Worm (Caenorhabditis elegans) whole organism, young adult: Measurements from ENCODE around the gene rhgf-2.

Experiments used
- B0261.1 ChIP-seq: sonication (generic microtip); optimal IDR thresholded peaks from 2 replicates; lab custom pipeline; 2016; ENCODE audit warnings: mild to moderate bottlenecking, missing genetic modification characterization, moderate library complexity, missing compliant biosample characterization
- Y56A3A.18 ChIP-seq: fragments of 200-800 bp; sonication (Bioruptor generic); IDR thresholded peaks from 2 replicates; pipeline ENCODE4 v1.3.6; 2022; ENCODE audit warnings: missing genetic modification reagents, missing genetic modification characterization, missing compliant biosample characterization
- ama-1 ChIP-seq, 3 experiments: fragments of 150-350 bp in 1 of 3; sonication (generic microtip) in 2 of 3; optimal IDR thresholded peaks; 2 replicates each; lab custom pipeline; 2014 to 2018; ENCODE audit warnings: missing biosample characterization in 2 of 3, missing genetic modification characterization in 2 of 3, missing genetic modification reagents in 2 of 3
- him-1 ChIP-seq: sonication (generic microtip); optimal IDR thresholded peaks from 2 replicates; lab custom pipeline; 2016; ENCODE audit warnings: missing genotype, missing genetic modification reagents, missing genetic modification characterization, missing compliant biosample characterization
- rcor-1 ChIP-seq: fragments of 200-800 bp; sonication (Bioruptor generic); IDR thresholded peaks from 2 replicates; pipeline ENCODE4 v1.3.6; 2022; ENCODE audit warnings: missing genetic modification reagents, missing genetic modification characterization, missing compliant biosample characterization
- somi-1 ChIP-seq: fragments of 200-800 bp; sonication (Bioruptor generic); optimal IDR thresholded peaks from 2 replicates; lab custom pipeline; 2018; ENCODE audit warnings: mild to moderate bottlenecking, missing genetic modification characterization, missing compliant biosample characterization
- unc-130 ChIP-seq: sonication (generic microtip); optimal IDR thresholded peaks from 2 replicates; lab custom pipeline; 2016; ENCODE audit warnings: missing genetic modification reagents, missing genetic modification characterization, missing compliant biosample characterization
- ztf-26 ChIP-seq: sonication (generic microtip); optimal IDR thresholded peaks from 2 replicates; lab custom pipeline; 2017; ENCODE audit warnings: missing genetic modification characterization, missing compliant biosample characterization

- TF ChIP-seq ztf-26 (no peak), B0261.1 (tag; lab: Kevin White, UChicago) (no peak), rcor-1 (GFP tag; lab: Robert Waterston, UW) (no peak), somi-1 (no peak), him-1 (tag; lab: Kevin White, UChicago) (no peak), unc-130 (GFP tag; lab: Kevin White, UChicago) (no peak), Y56A3A.18 (GFP tag; lab: Robert Waterston, UW) (no peak), ama-1 (optimal IDR thresholded peaks at IDR 0.05; lab: Kevin White, UChicago) (no peak), ama-1 (GFP tag; optimal IDR thresholded peaks at IDR 0.05; lab: Kevin White, UChicago) (no peak)
Measured at ce11 chrII:4092502-4092901, 8.1 kb upstream of the rhgf-2 start.
